Worm (Caenorhabditis elegans): ENCODE measurements around the gene C46A5.4.

DNA sequence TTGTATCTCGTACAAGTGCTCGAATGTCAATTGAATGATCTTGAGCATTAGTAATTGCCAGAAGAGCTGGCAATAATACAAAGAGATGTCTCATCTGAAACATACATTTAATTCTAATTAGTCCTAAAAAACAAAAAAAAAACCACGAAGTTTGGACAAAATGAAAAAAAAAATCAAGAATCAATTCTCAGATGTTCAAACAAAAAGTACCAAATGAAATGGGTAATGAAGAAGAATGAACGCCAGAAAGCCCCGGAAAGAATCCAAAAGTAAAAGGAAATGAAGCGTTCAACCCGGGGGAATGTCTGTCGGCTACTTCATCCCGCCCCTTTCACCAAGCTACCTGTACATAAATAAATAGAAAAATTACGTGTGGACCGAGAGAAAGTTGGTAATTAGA, 39.2 kb downstream of the C46A5.4 start, which contains the start of gene F33D4.6:
- TF ChIP-seq tab-1 (GFP tag; IDR thresholded peaks at IDR 0.05) (no peak), T22C8.4 (GFP tag; IDR thresholded peaks at IDR 0.05) (no peak), klf-2 (GFP tag; conservative IDR thresholded peaks at IDR 0.05) (no peak)
